Worm (Caenorhabditis elegans) whole organism, L1 larva: ENCODE data around the gene alh-5.

Source experiments
- mef-2 ChIP-seq: fragments of 150-350 bp; optimal IDR thresholded peaks from 2 replicates; lab custom pipeline; 2014; ENCODE audit warnings: missing biosample characterization, missing genetic modification characterization
- skn-1 ChIP-seq: fragments of 150-350 bp; optimal IDR thresholded peaks from 2 replicates; lab custom pipeline; 2014; ENCODE audit warnings: missing biosample characterization, missing genetic modification characterization

DNA sequence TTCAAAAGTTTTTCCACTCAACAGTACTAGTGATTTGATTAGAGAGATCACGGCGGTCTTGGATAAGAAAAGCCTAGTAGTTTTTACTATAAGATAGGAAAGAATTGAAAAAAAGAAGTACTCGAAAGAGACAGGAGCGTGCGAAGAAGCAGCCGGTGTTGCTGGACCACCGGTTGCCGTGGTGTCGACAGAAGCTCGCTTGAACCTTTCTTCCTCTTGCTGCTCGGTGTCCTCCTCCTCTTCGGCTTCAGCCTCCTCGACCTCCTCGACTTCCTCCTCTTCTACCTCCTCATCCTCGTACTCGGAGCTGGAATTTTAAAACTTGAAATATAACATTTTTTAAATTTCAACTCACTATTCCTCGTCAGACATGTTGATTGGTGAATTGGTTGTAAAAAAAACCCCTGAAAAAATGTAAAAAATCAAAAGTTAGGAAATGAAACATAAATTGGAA, 6.8 kb downstream of the alh-5 start, which contains the start of gene tnt-4:
- TF ChIP-seq skn-1 (tag; lab: Kevin White, UChicago) (no peak), mef-2 (tag; lab: Kevin White, UChicago) (no peak)
